Fruit fly (Drosophila melanogaster) whole organism, embryonic: ENCODE results near the gene nxf2.

Source experiments
- CG10209 ChIP-seq: fragments of 200-800 bp; sonication (Bioruptor generic); optimal IDR thresholded peaks from 3 replicates; lab custom pipeline; 2017; ENCODE audit warnings: missing biosample characterization, mild to moderate bottlenecking, missing genetic modification characterization, missing genetic modification reagents
- CG1024 ChIP-seq: fragments of 200-800 bp; sonication (Bioruptor generic); IDR thresholded peaks from 2 replicates; pipeline ENCODE4 v1.3.6; 2022; ENCODE audit warnings: missing biosample characterization, missing genetic modification characterization
- CG13123 ChIP-seq: fragments of 200-800 bp; sonication (Bioruptor generic); optimal IDR thresholded peaks from 2 replicates; lab custom pipeline; 2016; ENCODE audit warnings: missing biosample characterization, missing genetic modification characterization
- CG15073 ChIP-seq: fragments of 200-800 bp; sonication (Bioruptor generic); optimal IDR thresholded peaks from 2 replicates; lab custom pipeline; 2016; ENCODE audit warnings: missing biosample characterization, missing genetic modification characterization
- CG1529 ChIP-seq: fragments of 200-800 bp; sonication (Bioruptor generic); optimal IDR thresholded peaks from 3 replicates; lab custom pipeline; 2018; ENCODE audit warnings: missing biosample characterization, missing genetic modification characterization
- CG15514 ChIP-seq: fragments of 200-800 bp; sonication (Bioruptor generic); optimal IDR thresholded peaks from 3 replicates; lab custom pipeline; 2017; ENCODE audit warnings: missing biosample characterization, missing genetic modification characterization, mild to moderate bottlenecking, moderate library complexity, missing genetic modification reagents
- CG15696 ChIP-seq: fragments of 200-800 bp; sonication (Bioruptor generic); optimal IDR thresholded peaks from 2 replicates; lab custom pipeline; 2019; ENCODE audit warnings: missing biosample characterization, mild to moderate bottlenecking, missing genetic modification characterization, moderate library complexity
- CG1647 ChIP-seq: fragments of 200-800 bp; sonication (Bioruptor generic); optimal IDR thresholded peaks from 3 replicates; lab custom pipeline; 2016; ENCODE audit warnings: missing biosample characterization, missing genetic modification characterization
- CG16815 ChIP-seq: fragments of 200-800 bp; sonication (Bioruptor generic); optimal IDR thresholded peaks from 3 replicates; lab custom pipeline; 2017; ENCODE audit warnings: missing biosample characterization, mild to moderate bottlenecking, missing genetic modification characterization
- CG2116 ChIP-seq: fragments of 200-800 bp; sonication (Bioruptor generic); optimal IDR thresholded peaks from 3 replicates; lab custom pipeline; 2018; ENCODE audit warnings: missing biosample characterization, mild to moderate bottlenecking, missing genetic modification characterization
- CG4282 ChIP-seq: fragments of 200-800 bp; sonication (Bioruptor generic); optimal IDR thresholded peaks from 2 replicates; lab custom pipeline; 2016; ENCODE audit warnings: missing biosample characterization, missing genetic modification characterization
- CG5953 ChIP-seq: fragments of 200-800 bp; sonication (Bioruptor generic); IDR thresholded peaks from 2 replicates; pipeline ENCODE4 v1.3.6; 2022; ENCODE audit warnings: missing biosample characterization, missing genetic modification characterization
- CG6175 ChIP-seq: fragments of 200-800 bp; sonication (Bioruptor generic); IDR thresholded peaks from 3 replicates; pipeline ENCODE4 v1.3.6; 2022; ENCODE audit warnings: missing biosample characterization, missing genetic modification characterization
- CG6254 ChIP-seq: fragments of 200-800 bp; sonication (Bioruptor generic); optimal IDR thresholded peaks from 3 replicates; lab custom pipeline; 2017; ENCODE audit warnings: mild to moderate bottlenecking, missing biosample characterization, missing genetic modification reagents, missing genetic modification characterization
- CG7987 ChIP-seq: fragments of 200-800 bp; sonication (Bioruptor generic); optimal IDR thresholded peaks from 2 replicates; lab custom pipeline; 2018; ENCODE audit warnings: missing biosample characterization, mild to moderate bottlenecking, missing genetic modification characterization, moderate library complexity
- CHES-1-like ChIP-seq: fragments of 200-800 bp; sonication (Bioruptor generic); optimal IDR thresholded peaks from 2 replicates; lab custom pipeline; 2016; ENCODE audit warnings: missing biosample characterization, missing genetic modification characterization
- D ChIP-seq, 2 experiments: fragments of 200-800 bp in 1 of 2; fragments of >200 bp in 1 of 2; sonication (Bioruptor generic) in 1 of 2; optimal IDR thresholded peaks; 2 replicates in 1 of 2; 3 replicates in 1 of 2; lab custom pipeline; 2017; ENCODE audit warnings: mild to moderate bottlenecking in 1 of 2, missing biosample characterization in 1 of 2, missing genetic modification characterization in 1 of 2, missing genetic modification reagents in 1 of 2
- Dad ChIP-seq: fragments of 200-800 bp; sonication (Bioruptor generic); optimal IDR thresholded peaks from 3 replicates; lab custom pipeline; 2016; ENCODE audit warnings: missing biosample characterization, missing genetic modification characterization
- Doc2 ChIP-seq: fragments of 200-800 bp; sonication (Bioruptor generic); IDR thresholded peaks from 2 replicates; pipeline ENCODE4 v1.3.6; 2022; ENCODE audit warnings: missing biosample characterization, missing genetic modification characterization
- Dp ChIP-seq: fragments of 200-800 bp; sonication (Bioruptor generic); optimal IDR thresholded peaks from 2 replicates; lab custom pipeline; 2018; ENCODE audit warnings: missing biosample characterization, mild to moderate bottlenecking, missing genetic modification characterization, moderate library complexity
- H2.0 ChIP-seq: fragments of 200-800 bp; sonication (Bioruptor generic); IDR thresholded peaks from 2 replicates; pipeline ENCODE4 v1.3.6; 2022; ENCODE audit warnings: missing biosample characterization, missing genetic modification characterization
- Hey ChIP-seq: fragments of 200-800 bp; sonication (Bioruptor generic); optimal IDR thresholded peaks from 3 replicates; lab custom pipeline; 2018; ENCODE audit warnings: missing biosample characterization, mild to moderate bottlenecking, missing genetic modification characterization
- Hr3 ChIP-seq: fragments of 200-800 bp; sonication (Bioruptor generic); optimal IDR thresholded peaks from 3 replicates; lab custom pipeline; 2016; ENCODE audit warnings: missing biosample characterization, missing genetic modification characterization
- Kr ChIP-seq: fragments of 200-800 bp; sonication (Bioruptor generic); optimal IDR thresholded peaks from 2 replicates; lab custom pipeline; 2017; ENCODE audit warnings: missing biosample characterization, mild to moderate bottlenecking, missing genetic modification characterization
- MTF-1 ChIP-seq: fragments of 200-800 bp; sonication (Bioruptor generic); optimal IDR thresholded peaks from 2 replicates; lab custom pipeline; 2018; ENCODE audit warnings: missing biosample characterization, mild to moderate bottlenecking, missing genetic modification characterization, borderline replicate concordance
- Meics ChIP-seq: fragments of 200-800 bp; sonication (Bioruptor generic); optimal IDR thresholded peaks from 2 replicates; lab custom pipeline; 2017; ENCODE audit warnings: missing biosample characterization, mild to moderate bottlenecking, missing genetic modification characterization
- Oaz ChIP-seq: fragments of 200-800 bp; sonication (Bioruptor generic); IDR thresholded peaks from 2 replicates; pipeline ENCODE4 v1.3.6; 2022; ENCODE audit warnings: missing biosample characterization, missing genetic modification characterization
- Oli ChIP-seq: fragments of 200-800 bp; sonication (Bioruptor generic); optimal IDR thresholded peaks from 2 replicates; lab custom pipeline; 2018; ENCODE audit warnings: missing biosample characterization, mild to moderate bottlenecking, missing genetic modification characterization, moderate library complexity
- Pdp1 ChIP-seq, 2 experiments: fragments of 200-800 bp; sonication (Bioruptor generic); optimal IDR thresholded peaks; 3 replicates each; lab custom pipeline; 2016; ENCODE audit warnings: missing biosample characterization in 2 of 2, missing genetic modification characterization in 2 of 2, mild to moderate bottlenecking in 1 of 2, moderate library complexity in 1 of 2
- ap ChIP-seq: fragments of 200-800 bp; sonication (Bioruptor generic); IDR thresholded peaks from 2 replicates; pipeline ENCODE4 v1.3.6; 2022; ENCODE audit warnings: missing biosample characterization, missing genetic modification characterization
- az2 ChIP-seq: fragments of 200-800 bp; sonication (Bioruptor generic); optimal IDR thresholded peaks from 3 replicates; lab custom pipeline; 2016; ENCODE audit warnings: missing biosample characterization, missing genetic modification characterization
- bowl ChIP-seq: fragments of 200-800 bp; sonication (Bioruptor generic); IDR thresholded peaks from 2 replicates; pipeline ENCODE4 v1.3.6; 2022; ENCODE audit warnings: missing biosample characterization, missing genetic modification characterization
- cg ChIP-seq: fragments of 200-800 bp; sonication (Bioruptor generic); optimal IDR thresholded peaks from 3 replicates; lab custom pipeline; 2019; ENCODE audit warnings: missing biosample characterization, mild to moderate bottlenecking, missing genetic modification characterization, moderate library complexity
- emc ChIP-seq: fragments of 200-800 bp; sonication (Bioruptor generic); optimal IDR thresholded peaks from 2 replicates; lab custom pipeline; 2016; ENCODE audit warnings: missing biosample characterization, missing genetic modification characterization
- fd64A ChIP-seq: fragments of 200-800 bp; sonication (Bioruptor generic); optimal IDR thresholded peaks from 3 replicates; lab custom pipeline; 2018; ENCODE audit warnings: missing biosample characterization, mild to moderate bottlenecking, missing genetic modification characterization
- gsb-n ChIP-seq: fragments of 200-800 bp; sonication (Bioruptor generic); optimal IDR thresholded peaks from 3 replicates; lab custom pipeline; 2018; ENCODE audit warnings: missing biosample characterization, mild to moderate bottlenecking, missing genetic modification characterization
- insv ChIP-seq, 2 experiments: fragments of 200-800 bp; sonication (Bioruptor generic); optimal IDR thresholded peaks; 3 replicates each; lab custom pipeline; 2016 to 2018; ENCODE audit warnings: missing biosample characterization in 2 of 2, missing genetic modification characterization in 2 of 2
- lov ChIP-seq, 2 experiments: fragments of 200-800 bp in 1 of 2; fragments of >200 bp in 1 of 2; sonication (Bioruptor generic) in 1 of 2; IDR thresholded peaks in 1 of 2; optimal IDR thresholded peaks in 1 of 2; 2 replicates in 1 of 2; 3 replicates in 1 of 2; pipeline versions ENCODE4 v1.3.6 to Lab custom; 2017 to 2022; ENCODE audit warnings: missing biosample characterization in 1 of 2, missing genetic modification characterization in 1 of 2
- maf-S ChIP-seq: fragments of 200-800 bp; sonication (Bioruptor generic); optimal IDR thresholded peaks from 2 replicates; lab custom pipeline; 2016; ENCODE audit warnings: missing biosample characterization, missing genetic modification characterization
- mam ChIP-seq: fragments of 200-800 bp; sonication (Bioruptor generic); optimal IDR thresholded peaks from 3 replicates; lab custom pipeline; 2016; ENCODE audit warnings: missing biosample characterization, missing genetic modification characterization
- mld ChIP-seq: fragments of 200-800 bp; sonication (Bioruptor generic); IDR thresholded peaks from 3 replicates; pipeline ENCODE4 v1.3.6; 2022; ENCODE audit warnings: missing biosample characterization, missing genetic modification characterization; ENCODE audit not compliant: partially characterized antibody
- nerfin-2 ChIP-seq: fragments of 200-800 bp; sonication (Bioruptor generic); IDR thresholded peaks from 2 replicates; pipeline ENCODE4 v1.3.6; 2022; ENCODE audit warnings: missing biosample characterization, missing genetic modification characterization; ENCODE audit not compliant: partially characterized antibody
- pfk ChIP-seq: fragments of 200-800 bp; sonication (Bioruptor generic); optimal IDR thresholded peaks from 2 replicates; lab custom pipeline; 2018; ENCODE audit warnings: missing biosample characterization, mild to moderate bottlenecking, missing genetic modification characterization, moderate library complexity
- prd ChIP-seq, 3 experiments: fragments of >200 bp in 2 of 3; fragments of 200-800 bp in 1 of 3; sonication (Bioruptor generic) in 1 of 3; optimal IDR thresholded peaks in 2 of 3; IDR thresholded peaks in 1 of 3; 2 replicates in 2 of 3; 3 replicates in 1 of 3; pipeline versions ENCODE4 v1.3.6 to Lab custom; 2017 to 2022; ENCODE audit warnings: missing biosample characterization in 1 of 3, missing genetic modification characterization in 1 of 3
- sisA ChIP-seq: fragments of 200-800 bp; sonication (Bioruptor generic); IDR thresholded peaks from 2 replicates; pipeline ENCODE4 v1.3.6; 2022; ENCODE audit warnings: missing biosample characterization, missing genetic modification characterization
- tio ChIP-seq: fragments of 200-800 bp; sonication (Bioruptor generic); optimal IDR thresholded peaks from 2 replicates; lab custom pipeline; 2017; ENCODE audit warnings: missing biosample characterization, missing genetic modification characterization, inconsistent platforms
- vnd ChIP-seq: fragments of 200-800 bp; sonication (Bioruptor generic); IDR thresholded peaks from 3 replicates; pipeline ENCODE4 v1.3.6; 2022; ENCODE audit warnings: missing biosample characterization, missing genetic modification characterization; ENCODE audit not compliant: partially characterized antibody

The nxf2 gene

DNA sequence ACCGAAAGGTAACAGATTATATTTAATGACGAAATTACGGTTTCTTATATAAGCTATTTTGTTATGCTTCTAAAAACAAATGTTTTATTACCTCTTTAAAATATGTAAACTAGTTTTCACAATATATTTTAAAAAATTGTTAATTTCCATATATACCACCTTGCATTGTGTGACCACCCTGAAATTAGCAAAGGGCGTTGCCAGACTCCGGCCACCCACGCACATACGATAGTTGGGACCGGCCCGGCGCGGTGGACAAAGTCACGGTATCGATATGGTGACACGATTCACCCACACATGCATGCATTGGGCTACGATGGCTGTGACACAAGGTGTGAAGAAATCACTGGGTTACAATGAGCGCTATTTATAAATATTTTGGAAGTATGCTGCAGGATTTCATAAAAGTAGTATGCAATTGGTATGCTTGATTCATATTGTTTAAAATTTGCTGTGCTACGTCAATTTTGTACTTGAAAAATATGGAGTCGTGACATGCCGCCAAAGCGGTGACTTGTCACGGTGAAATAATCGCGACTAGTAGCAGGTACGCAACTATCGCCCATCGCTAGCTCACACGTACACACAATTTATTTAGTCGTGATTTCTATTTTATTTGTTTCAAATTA is 8.0 kb upstream of the nxf2 start (continued):
- peak; percentile 69 for TF ChIP-seq CG15514 (GFP tag; lab: Kevin White, UChicago)
- peak; percentile 13 for TF ChIP-seq CG10209 (GFP tag; lab: Kevin White, UChicago)
- TF ChIP-seq Kr (GFP tag; lab: Kevin White, UChicago), result no peak
- TF ChIP-seq Hr3, result peak; percentile 55
- peak; percentile 86 for TF ChIP-seq nerfin-2 (GFP tag; lab: Robert Waterston, UW)
- peak; percentile 47 for TF ChIP-seq sisA (GFP tag; lab: Robert Waterston, UW)
- no peak for TF ChIP-seq Doc2
- peak in 1 of 2 experiments; percentile 6 for TF ChIP-seq insv (GFP tag; optimal IDR thresholded peaks at IDR 0.05; lab: Kevin White, UChicago)
- TF ChIP-seq Oli (tag; lab: Kevin White, UChicago), result peak; percentile 21
- no peak for TF ChIP-seq lov (optimal IDR thresholded peaks at IDR 0.05; lab: Kevin White, UChicago)
- 0 out of 3 replicates have a peak, but pooled peaks have one; percentile 42 for TF ChIP-seq lov (GFP tag; IDR thresholded peaks at IDR 0.05; lab: Robert Waterston, UW)
- no peak for TF ChIP-seq fd64A
- peak; percentile 75; the same call in 1 of the 3 replicates for TF ChIP-seq mld
- peak; percentile 89 for TF ChIP-seq cg (GFP tag; lab: Kevin White, UChicago)
- peak; percentile 6 for TF ChIP-seq CG4282 (GFP tag; lab: Kevin White, UChicago)
- no peak for TF ChIP-seq tio
- TF ChIP-seq CG15696 (tag; lab: Kevin White, UChicago), result peak; percentile 13
- no peak for TF ChIP-seq MTF-1 (GFP tag; lab: Kevin White, UChicago)
- 0 out of 2 replicates have a peak, but pooled peaks have one; percentile 40 for TF ChIP-seq CG5953 (GFP tag; lab: Robert Waterston, UW)
- TF ChIP-seq az2 (GFP tag; lab: Kevin White, UChicago), result peak; percentile 35
- peak; percentile 47 for TF ChIP-seq Dp
- TF ChIP-seq Oaz (GFP tag; lab: Robert Waterston, UW), result no peak
- TF ChIP-seq Pdp1 (GFP tag; optimal IDR thresholded peaks at IDR 0.05; lab: Kevin White, UChicago), result peak; percentile 57 to 58
- TF ChIP-seq CG1529 (GFP tag; lab: Kevin White, UChicago), result peak; percentile 18
- TF ChIP-seq CG7987 (GFP tag; lab: Kevin White, UChicago), result no peak
- no peak for TF ChIP-seq pfk (GFP tag; lab: Kevin White, UChicago)
- TF ChIP-seq CG2116 (GFP tag; lab: Kevin White, UChicago), result peak; percentile 79
- no peak for TF ChIP-seq CG15073 (GFP tag; lab: Kevin White, UChicago)
- TF ChIP-seq CG6254 (GFP tag; lab: Kevin White, UChicago), result no peak
- TF ChIP-seq Meics (GFP tag; lab: Kevin White, UChicago), result peak; percentile 37
- TF ChIP-seq CG1024 (GFP tag; lab: Robert Waterston, UW), result 0 out of 2 replicates have a peak, but pooled peaks have one; percentile 18
- TF ChIP-seq CG16815, result peak; percentile 30
- TF ChIP-seq D (optimal IDR thresholded peaks at IDR 0.05; lab: Kevin White, UChicago), result peak; percentile 98
- peak; percentile 16 for TF ChIP-seq D (GFP tag; optimal IDR thresholded peaks at IDR 0.05; lab: Kevin White, UChicago)
- TF ChIP-seq CG6175 (GFP tag; lab: Robert Waterston, UW), result no peak
- peak; percentile 6 for TF ChIP-seq CG13123
- peak; percentile 44 for TF ChIP-seq emc (GFP tag; lab: Kevin White, UChicago)
- TF ChIP-seq maf-S (GFP tag; lab: Kevin White, UChicago), result peak; percentile 8
- TF ChIP-seq ap (GFP tag; lab: Robert Waterston, UW), result peak; percentile 47; the same call in 1 of the 2 replicates
- TF ChIP-seq Hey (tag; lab: Kevin White, UChicago), result no peak
- TF ChIP-seq gsb-n, result no peak
- TF ChIP-seq vnd (GFP tag; lab: Robert Waterston, UW), result peak; percentile 93
- peak; percentile 67 for TF ChIP-seq mam (GFP tag; lab: Kevin White, UChicago)
- TF ChIP-seq H2.0, result peak; percentile 52
- TF ChIP-seq CHES-1-like, result peak; percentile 78
- no peak for TF ChIP-seq prd (optimal IDR thresholded peaks at IDR 0.05; lab: Kevin White, UChicago)
- peak; percentile 52; the same call in 2 of the 3 replicates for TF ChIP-seq prd (GFP tag; IDR thresholded peaks at IDR 0.05; lab: Robert Waterston, UW)
- peak; percentile 64 for TF ChIP-seq Dad
- TF ChIP-seq bowl, result no peak
- peak; percentile 40 for TF ChIP-seq CG1647 (GFP tag; lab: Kevin White, UChicago)
